Fruit fly (Drosophila melanogaster) Kc167 (cell line): ENCODE results near the gene CG14689.

Experiments
- insv ChIP-seq: fragments of >200 bp; optimal IDR thresholded peaks from 3 replicates; lab custom pipeline; 2018; ENCODE audit warnings: missing external identifiers
- ttk ChIP-seq: sonication (Bioruptor generic); optimal IDR thresholded peaks from 2 replicates; lab custom pipeline; 2017; ENCODE audit warnings: missing external identifiers

dm6 chr3R:10686307-10687094, 24.5 kb downstream of the CG14689 start, which contains the start of gene Skel:
- no peak for TF ChIP-seq ttk (lab: Kevin White, UChicago)
- no peak for TF ChIP-seq insv (lab: Kevin White, UChicago)
